Fruit fly (Drosophila melanogaster): ENCODE data around the gene Dnaaf4.

Dnaaf4 gene

dm6 chr2L:11121614-11122013 is at the start of gene Dnaaf4:
Gene Dnaaf4 (minus strand): TSS chr2L:11121714.
- no peak for TF ChIP-seq Sin3A (optimal IDR thresholded peaks at IDR 0.05)
- no peak for TF ChIP-seq ttk (optimal IDR thresholded peaks at IDR 0.05)
- TF ChIP-seq psq (optimal IDR thresholded peaks at IDR 0.05) = no peak
- TF ChIP-seq Myc (optimal IDR thresholded peaks at IDR 0.05) = no peak
- TF ChIP-seq insv (optimal IDR thresholded peaks at IDR 0.05) = no peak
- TF ChIP-seq h (optimal IDR thresholded peaks at IDR 0.05) = no peak

DNA sequence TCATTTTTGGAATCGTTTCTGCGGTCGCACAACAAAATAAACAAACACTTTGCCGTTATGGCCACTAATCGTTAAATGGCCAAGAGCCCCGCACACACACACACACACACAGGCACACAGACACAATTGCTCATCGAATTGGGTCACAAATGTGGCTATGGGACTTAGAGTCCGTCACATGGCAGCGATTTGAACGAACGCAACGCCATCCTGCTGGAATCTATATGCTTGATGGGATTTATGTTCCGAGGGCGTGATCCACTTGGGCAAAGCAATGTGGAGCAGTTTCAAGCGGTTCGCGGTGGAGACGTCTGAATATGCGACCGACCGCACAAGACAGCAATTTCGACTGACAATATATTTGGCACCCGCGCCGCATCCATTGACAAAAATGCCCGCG is 49.0 kb upstream of the Dnaaf4 start:
- no peak for TF ChIP-seq psq (optimal IDR thresholded peaks at IDR 0.05)
- TF ChIP-seq Sin3A (optimal IDR thresholded peaks at IDR 0.05) = no peak
- no peak for TF ChIP-seq insv (optimal IDR thresholded peaks at IDR 0.05)
- no peak for TF ChIP-seq ttk (optimal IDR thresholded peaks at IDR 0.05)
- TF ChIP-seq h (optimal IDR thresholded peaks at IDR 0.05) = no peak
- no peak for TF ChIP-seq Myc (optimal IDR thresholded peaks at IDR 0.05)

DNA sequence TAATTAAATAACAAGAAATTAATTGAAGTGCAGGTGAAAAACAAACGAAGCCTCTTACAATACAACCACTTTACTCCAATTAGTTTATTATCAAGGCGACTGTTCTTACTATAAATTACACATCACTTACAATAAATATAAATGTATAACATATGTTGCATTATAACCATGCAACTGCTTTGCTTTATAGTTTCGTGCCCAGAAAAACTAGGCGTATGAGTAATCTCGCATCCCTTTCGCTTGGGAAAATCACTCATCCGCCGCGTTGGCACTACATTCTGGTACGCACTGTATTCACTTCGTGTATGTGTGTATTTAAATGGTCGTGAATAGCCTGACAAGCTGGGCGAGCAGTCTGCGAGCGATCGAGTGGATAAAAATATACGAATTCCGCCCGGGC is 48.4 kb upstream of the Dnaaf4 start:
- TF ChIP-seq ttk (optimal IDR thresholded peaks at IDR 0.05) = no peak
- no peak for TF ChIP-seq Myc (optimal IDR thresholded peaks at IDR 0.05)

DNA sequence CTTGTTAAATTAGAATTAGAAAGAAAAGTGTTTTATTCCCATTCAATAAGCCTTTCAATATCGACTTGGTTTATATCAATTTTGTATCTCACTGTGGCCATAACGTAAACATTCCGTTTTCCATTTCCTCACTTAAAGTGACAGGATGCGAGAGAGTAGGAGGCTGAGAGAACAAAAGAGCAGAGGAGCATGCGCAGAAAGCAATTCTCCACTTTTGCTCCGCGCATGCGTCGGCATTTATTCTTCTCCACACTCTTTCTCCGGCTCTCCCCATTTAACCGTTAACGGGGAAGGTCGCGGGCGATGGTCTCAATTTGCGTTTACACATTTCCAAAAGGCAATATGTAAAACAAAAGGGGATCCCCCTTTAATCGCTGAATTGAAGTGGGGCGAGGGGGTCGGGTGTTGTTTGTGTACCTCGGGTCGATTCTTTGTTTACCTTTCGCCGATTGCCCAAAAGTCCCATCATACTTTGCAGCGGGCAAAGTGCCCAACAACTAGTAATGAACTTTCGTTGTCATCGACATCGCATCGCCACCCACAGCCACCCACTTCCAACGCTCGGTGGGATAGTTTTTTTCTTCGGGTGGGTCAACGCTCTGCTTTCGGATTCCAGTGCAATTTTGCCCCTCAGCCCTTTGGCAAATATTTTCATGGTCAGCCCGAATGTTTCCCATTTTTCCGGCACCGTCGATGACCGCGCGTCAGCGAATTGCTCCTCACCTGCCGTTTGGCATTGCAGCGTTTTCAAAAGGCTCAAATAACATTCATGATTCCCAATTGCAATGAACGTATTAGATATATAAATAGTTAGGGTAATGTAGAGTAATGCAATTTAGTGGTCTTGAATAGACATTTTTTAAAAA is 47.4 kb upstream of the Dnaaf4 start:
- no peak for TF ChIP-seq Sin3A (optimal IDR thresholded peaks at IDR 0.05)
- TF ChIP-seq h (optimal IDR thresholded peaks at IDR 0.05) = no peak

DNA sequence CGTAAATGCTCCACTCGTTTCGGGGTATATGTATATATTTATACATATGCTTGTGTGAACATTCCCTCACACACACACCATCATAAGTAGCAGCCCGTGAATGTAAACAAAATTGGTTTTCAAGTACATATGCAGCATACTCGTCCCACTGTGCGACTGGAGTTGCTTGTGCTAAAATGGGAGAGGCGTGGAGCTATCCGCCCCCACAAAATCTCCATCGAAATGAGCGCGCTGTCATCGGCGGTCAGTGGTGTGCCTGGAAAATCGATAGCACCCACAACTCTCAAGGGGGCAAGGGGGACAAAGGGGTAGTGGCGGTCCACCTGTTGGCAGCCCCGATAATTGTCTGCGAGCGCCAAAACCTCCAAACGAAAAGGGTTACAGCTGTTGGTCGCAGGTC is 46.5 kb upstream of the Dnaaf4 start:
- TF ChIP-seq Sin3A (optimal IDR thresholded peaks at IDR 0.05) (no peak), insv (optimal IDR thresholded peaks at IDR 0.05) (no peak), psq (optimal IDR thresholded peaks at IDR 0.05) (no peak), ttk (optimal IDR thresholded peaks at IDR 0.05) (no peak), Myc (optimal IDR thresholded peaks at IDR 0.05) (no peak)

DNA sequence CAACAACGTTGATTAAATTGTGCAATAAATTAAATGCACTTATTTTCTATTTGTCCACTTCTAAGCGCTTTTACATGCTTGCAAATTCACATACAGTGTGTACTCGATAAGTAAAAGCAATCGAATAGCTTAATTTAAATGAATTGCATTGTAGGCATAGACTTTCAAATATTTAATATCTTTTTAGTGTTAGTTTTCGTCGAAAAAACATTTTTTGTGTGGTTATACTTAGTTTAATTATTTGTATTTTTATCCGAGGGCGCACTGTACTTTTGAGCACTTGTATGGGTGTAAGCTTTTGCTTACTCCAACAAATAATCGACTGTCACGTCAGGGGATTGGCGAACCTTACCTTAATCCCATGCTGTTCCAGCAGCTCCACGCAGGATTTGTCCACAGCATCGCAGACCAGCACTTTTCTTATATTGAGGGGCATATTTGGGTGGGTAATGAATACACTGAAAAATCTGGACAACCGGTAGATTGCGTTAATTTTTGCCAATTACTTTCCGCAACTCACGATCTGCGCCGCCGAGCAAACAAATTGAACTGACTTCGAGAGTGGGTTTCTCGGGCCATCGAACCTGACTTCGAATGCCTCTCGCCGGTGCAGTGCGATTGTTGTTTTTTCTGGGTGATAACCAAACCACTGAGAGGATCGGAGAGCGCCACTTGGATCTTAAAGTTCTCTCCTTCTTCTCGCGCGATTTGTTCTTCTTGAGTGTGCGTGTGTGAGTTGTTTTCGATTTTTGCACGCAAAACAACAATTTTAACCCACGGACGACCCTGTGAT is 33.8 kb upstream of the Dnaaf4 start, which contains the start of gene CG6287:
Gene CG6287, minus strand, starts transcription at position 556 of the 793 bp plus-strand sequence.
- TF ChIP-seq insv (optimal IDR thresholded peaks at IDR 0.05) (no peak), h (optimal IDR thresholded peaks at IDR 0.05) (no peak), Sin3A (optimal IDR thresholded peaks at IDR 0.05) (no peak), psq (optimal IDR thresholded peaks at IDR 0.05) (no peak), ttk (optimal IDR thresholded peaks at IDR 0.05) (no peak), Myc (optimal IDR thresholded peaks at IDR 0.05) (no peak)

dm6 chr2L:11148969-11149368 is 27.5 kb upstream of the Dnaaf4 start, which contains the start of gene Gyc32E:
Gene Gyc32E (minus strand): TSS chr2L:11149101.
- TF ChIP-seq psq (optimal IDR thresholded peaks at IDR 0.05) (no peak), Sin3A (optimal IDR thresholded peaks at IDR 0.05) (no peak), Myc (optimal IDR thresholded peaks at IDR 0.05) (no peak), ttk (optimal IDR thresholded peaks at IDR 0.05) (no peak), h (optimal IDR thresholded peaks at IDR 0.05) (no peak), insv (optimal IDR thresholded peaks at IDR 0.05) (no peak)

dm6 chr2L:11145317-11145716 is 23.8 kb upstream of the Dnaaf4 start, which contains the start of gene CG31867:
Gene CG31867 (minus strand): TSS chr2L:11145417.
- TF ChIP-seq h (optimal IDR thresholded peaks at IDR 0.05) = no peak
- no peak for TF ChIP-seq insv (optimal IDR thresholded peaks at IDR 0.05)
- TF ChIP-seq Myc (optimal IDR thresholded peaks at IDR 0.05) = no peak

DNA sequence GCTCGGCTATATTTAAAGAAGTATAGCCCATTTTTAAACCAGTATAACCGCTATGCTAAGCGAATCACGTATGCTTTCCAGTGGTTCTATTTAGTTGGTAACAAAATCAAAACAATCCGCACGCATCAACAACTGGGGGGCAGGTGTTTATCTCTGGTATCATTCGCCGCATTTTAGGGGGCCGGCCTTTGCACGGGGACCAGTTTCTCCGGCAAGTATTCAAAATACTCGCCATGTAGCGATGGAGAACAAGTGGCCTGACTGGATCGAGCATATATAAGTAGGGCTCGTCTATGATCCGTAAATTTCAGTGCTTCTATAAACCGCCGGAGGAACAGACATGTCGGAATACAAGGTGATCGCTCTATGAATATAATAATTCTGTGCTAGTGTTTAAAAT is 14.6 kb upstream of the Dnaaf4 start, which contains the start of gene hgo:
Gene hgo, plus strand, starts transcription at position 301 of the 400 bp plus-strand sequence.
- TF ChIP-seq ttk (optimal IDR thresholded peaks at IDR 0.05) = no peak

DNA sequence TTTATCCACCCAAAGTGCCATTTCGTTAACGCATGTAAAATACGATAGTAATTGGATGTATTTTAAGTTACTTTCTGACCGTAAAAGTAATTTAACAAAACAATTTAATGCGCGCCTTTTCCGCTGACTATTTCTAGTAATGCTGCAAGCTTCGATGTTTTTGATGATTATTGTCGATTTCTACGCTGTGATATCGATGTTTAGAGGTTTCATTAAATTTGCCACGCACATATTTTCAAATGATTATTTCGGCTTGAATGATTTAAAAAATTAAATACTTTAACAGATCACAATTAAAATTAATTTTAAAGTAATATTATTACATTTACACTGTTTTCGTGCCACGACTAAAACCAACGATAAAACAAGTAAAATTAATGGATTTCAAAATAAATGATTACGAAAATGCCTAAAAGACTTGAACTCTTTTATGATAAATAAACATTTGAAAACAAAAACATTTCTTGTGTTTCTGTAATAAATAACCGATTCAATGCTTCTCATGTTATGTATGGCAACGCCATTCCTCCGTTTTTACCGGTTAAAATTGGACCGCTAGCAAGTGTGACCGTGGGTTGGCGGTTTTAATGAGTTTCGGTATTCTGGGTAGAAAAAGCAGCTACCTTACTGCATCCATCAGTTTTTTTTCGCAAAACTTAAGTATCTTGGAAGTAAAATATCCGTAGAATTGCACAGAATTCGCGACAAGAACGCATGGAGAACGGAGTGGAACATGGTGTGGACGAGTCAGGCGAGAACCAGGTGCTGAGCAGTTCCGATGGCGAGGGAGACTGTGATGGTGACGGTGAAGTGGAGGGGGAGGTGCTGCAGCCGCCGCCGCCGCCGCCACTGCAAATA is 8.9 kb upstream of the Dnaaf4 start, which contains the start of the genes RfC38 and CG4751:
Gene RfC38, minus strand, starts transcription at position 495 of the 858 bp plus-strand sequence.
Gene CG4751, plus strand, starts transcription at position 587 of the 858 bp plus-strand sequence.
- TF ChIP-seq ttk (optimal IDR thresholded peaks at IDR 0.05) (no peak), Sin3A (optimal IDR thresholded peaks at IDR 0.05) (no peak), Myc (optimal IDR thresholded peaks at IDR 0.05) (no peak), h (optimal IDR thresholded peaks at IDR 0.05) (no peak), insv (optimal IDR thresholded peaks at IDR 0.05) (no peak), psq (optimal IDR thresholded peaks at IDR 0.05) (no peak)

- TF ChIP-seq psq (optimal IDR thresholded peaks at IDR 0.05) = no peak
- no peak for TF ChIP-seq ttk (optimal IDR thresholded peaks at IDR 0.05)
- TF ChIP-seq Sin3A (optimal IDR thresholded peaks at IDR 0.05) = no peak
- no peak for TF ChIP-seq h (optimal IDR thresholded peaks at IDR 0.05)
- no peak for TF ChIP-seq insv (optimal IDR thresholded peaks at IDR 0.05)
- no peak for TF ChIP-seq Myc (optimal IDR thresholded peaks at IDR 0.05)
Measured at dm6 chr2L:11123499-11123898, 2.0 kb upstream of the Dnaaf4 start, which contains the start of the genes Csl4 and Nup160. Gene Csl4 (minus strand): TSS chr2L:11123567. Gene Nup160 (plus strand): TSS chr2L:11123777.

All from Kc167 (cell line).